Worm (Caenorhabditis elegans): ENCODE data around the gene AC3.5.
A peak's percentile ranks its signal among the peaks of the same experiment; 100 is the strongest.

DNA sequence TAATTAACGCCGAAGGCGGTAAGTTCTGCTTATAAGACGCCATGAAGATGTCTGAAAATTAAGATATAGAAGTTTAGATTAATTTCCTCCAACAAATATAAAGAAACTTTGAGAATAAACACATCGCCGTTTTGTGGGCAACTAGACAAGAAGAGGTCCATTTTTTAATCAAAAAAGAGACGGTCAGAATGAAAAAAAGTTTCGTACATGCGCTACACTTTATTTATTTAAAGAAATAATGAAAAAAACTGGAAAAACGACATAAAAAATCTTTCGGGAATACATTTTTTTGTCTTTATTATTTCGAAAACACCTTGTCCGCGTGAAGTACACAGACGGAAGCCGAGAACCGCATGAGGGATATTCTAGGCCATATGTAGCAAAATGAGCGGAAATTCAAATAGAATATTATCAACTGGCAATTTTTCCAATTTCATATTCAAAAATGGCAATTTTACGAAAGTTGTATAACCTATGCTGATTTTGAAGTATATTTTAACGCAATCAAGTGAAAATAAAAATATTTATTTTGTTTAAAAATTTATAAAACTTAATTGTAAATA lies 32.5 kb upstream of the AC3.5 start, which contains the start of gene sluh-7:
- no peak for TF ChIP-seq nhr-67 (tag; optimal IDR thresholded peaks at IDR 0.05)
- TF ChIP-seq egl-27 (tag; optimal IDR thresholded peaks at IDR 0.05) = no peak
- TF ChIP-seq ztf-11 (tag; optimal IDR thresholded peaks at IDR 0.05) = no peak
- TF ChIP-seq skn-1 (tag; optimal IDR thresholded peaks at IDR 0.05) = no peak
- no peak for TF ChIP-seq nhr-237 (tag; optimal IDR thresholded peaks at IDR 0.05)
- TF ChIP-seq hmg-11 (tag; optimal IDR thresholded peaks at IDR 0.05) = peak; percentile 51
